Worm (Caenorhabditis elegans): ENCODE results near the gene srd-48.

srd-48 gene

DNA sequence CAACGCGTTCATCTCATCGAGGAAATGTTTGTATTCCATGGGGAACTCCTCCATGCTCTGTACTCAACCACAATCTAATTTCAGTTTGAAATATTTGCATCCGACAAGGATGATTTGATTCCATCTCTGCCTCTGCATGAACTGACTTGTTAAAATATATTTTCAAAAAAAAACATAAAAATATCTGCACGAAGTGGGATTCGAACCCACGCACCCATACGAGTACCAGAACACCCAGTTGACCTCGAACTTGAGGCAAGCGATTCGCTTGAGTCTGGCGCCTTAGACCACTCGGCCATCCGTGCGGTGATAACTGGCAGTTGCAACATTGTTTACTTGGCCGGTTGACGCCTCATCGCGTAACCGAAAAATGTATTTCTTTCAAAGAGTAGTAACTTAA is 11.9 kb downstream of the srd-48 start (continued):
- TF ChIP-seq Y75B8A.6 (GFP tag; IDR thresholded peaks at IDR 0.05), result 0 out of 2 replicates have a peak, but pooled peaks have one; percentile 50
- TF ChIP-seq ztf-7 (tag; optimal IDR thresholded peaks at IDR 0.05), result peak; percentile 28
- TF ChIP-seq hmg-1.1 (GFP tag; IDR thresholded peaks at IDR 0.05), result peak; percentile 78
- TF ChIP-seq lin-1 (GFP tag; IDR thresholded peaks at IDR 0.05), result no peak
- peak; percentile 31 for TF ChIP-seq unc-130 (GFP tag; optimal IDR thresholded peaks at IDR 0.05)

DNA sequence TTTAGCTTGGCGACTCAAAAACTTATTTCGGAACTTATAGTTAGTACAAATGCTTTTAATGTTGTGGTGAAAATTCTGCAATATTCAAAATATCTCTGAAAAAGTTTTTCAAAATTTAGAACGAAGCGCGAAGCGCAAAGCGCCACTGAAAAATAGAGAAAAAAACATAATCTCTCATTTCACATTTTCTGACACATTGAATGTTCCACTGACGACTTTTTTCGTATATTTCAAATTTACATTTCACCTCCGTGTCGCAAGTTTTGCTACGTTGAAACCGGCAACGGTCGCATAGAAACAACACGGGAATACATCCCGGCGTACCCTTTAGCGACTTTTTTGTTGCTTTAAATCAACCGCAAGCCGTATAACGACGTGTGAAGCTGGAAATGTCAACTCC is 12.4 kb downstream of the srd-48 start, which contains the start of gene F42F12.14:
Gene F42F12.14, plus strand, starts transcription at position 301 of the 400 bp plus-strand sequence.
- TF ChIP-seq unc-62 (GFP tag; optimal IDR thresholded peaks at IDR 0.05 in 1 of 2), result peak in 1 of 2 experiments; percentile 74
- TF ChIP-seq unc-62 (tag; optimal IDR thresholded peaks at IDR 0.05), result no peak
- no peak for TF ChIP-seq lir-3 (tag; optimal IDR thresholded peaks at IDR 0.05)

DNA sequence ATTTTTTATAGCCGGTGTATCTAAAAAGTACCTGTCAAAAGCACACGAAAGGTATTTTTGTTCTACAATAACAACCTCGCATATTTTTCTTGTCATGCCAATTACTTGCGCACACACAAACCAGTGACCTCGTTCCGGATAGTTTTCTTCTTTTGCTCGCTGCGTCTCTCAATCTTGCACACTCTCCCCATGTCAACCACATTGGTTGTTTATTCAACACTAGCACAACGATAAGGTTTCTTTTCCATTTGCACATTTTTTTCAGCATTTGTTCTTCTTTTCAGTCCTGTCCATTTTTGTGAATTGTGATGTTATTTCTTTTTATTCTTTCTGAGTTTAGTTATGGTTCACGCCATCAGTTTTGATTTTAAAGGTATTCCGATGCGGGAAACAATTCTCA is 14.3 kb downstream of the srd-48 start, which contains the start of gene F42F12.3:
Gene F42F12.3, plus strand, starts transcription at position 372 of the 400 bp plus-strand sequence.
- TF ChIP-seq nhr-48 (tag; optimal IDR thresholded peaks at IDR 0.05) (no peak), nhr-28 (tag; optimal IDR thresholded peaks at IDR 0.05) (peak; percentile 21), hlh-30 (tag; optimal IDR thresholded peaks at IDR 0.05; ENCODE audit: insufficient read depth) (peak; percentile 10), fos-1 (tag; optimal IDR thresholded peaks at IDR 0.05) (no peak), daf-16 (GFP tag; optimal IDR thresholded peaks at IDR 0.05) (no peak), daf-16 (tag; optimal IDR thresholded peaks at IDR 0.05) (peak; percentile 87), hlh-11 (tag; optimal IDR thresholded peaks at IDR 0.05) (peak; percentile 30), dmd-6 (GFP tag; IDR thresholded peaks at IDR 0.05) (peak; percentile 20; the same call in 1 of the 2 replicates)

ce11 chrX:12352872-12353271 is 17.0 kb downstream of the srd-48 start, which contains the start of gene F42F12.4:
TSS of gene F42F12.4 (minus strand) at chrX:12352947.
- no peak for TF ChIP-seq rbr-2 (tag; optimal IDR thresholded peaks at IDR 0.05)
- TF ChIP-seq hlh-11 (tag; optimal IDR thresholded peaks at IDR 0.05), result peak; percentile 0
- peak; percentile 26 for TF ChIP-seq dve-1 (tag; optimal IDR thresholded peaks at IDR 0.05; ENCODE audit: insufficient read depth)
- TF ChIP-seq F10B5.3 (tag; optimal IDR thresholded peaks at IDR 0.05), result no peak
- TF ChIP-seq nhr-28 (tag; optimal IDR thresholded peaks at IDR 0.05), result peak; percentile 51
- peak; percentile 7 for TF ChIP-seq ceh-28 (tag; optimal IDR thresholded peaks at IDR 0.05)
- TF ChIP-seq F49E8.2 (tag; optimal IDR thresholded peaks at IDR 0.05; ENCODE audit: borderline replicate concordance), result no peak
- TF ChIP-seq daf-16 (GFP tag; optimal IDR thresholded peaks at IDR 0.05), result no peak
- TF ChIP-seq daf-16 (tag; optimal IDR thresholded peaks at IDR 0.05), result peak; percentile 22
- TF ChIP-seq php-3 (GFP tag; IDR thresholded peaks at IDR 0.05), result peak; percentile 15; the same call in 1 of the 2 replicates
- peak in 1 of 2 experiments; percentile 12 for TF ChIP-seq unc-62 (GFP tag; optimal IDR thresholded peaks at IDR 0.05 in 1 of 2)
- TF ChIP-seq unc-62 (tag; optimal IDR thresholded peaks at IDR 0.05), result no peak
- TF ChIP-seq pqm-1 (tag; optimal IDR thresholded peaks at IDR 0.05), result peak; percentile 46

ce11 chrX:12356581-12356980 is 20.7 kb downstream of the srd-48 start, which contains the start of gene nspc-12:
TSS of gene nspc-12 (minus strand) at chrX:12356681.
- TF ChIP-seq nhr-48 (tag; optimal IDR thresholded peaks at IDR 0.05) (no peak), nhr-237 (tag; optimal IDR thresholded peaks at IDR 0.05) (no peak), dmd-9 (GFP tag; IDR thresholded peaks at IDR 0.05) (no peak), hmg-1.1 (GFP tag; IDR thresholded peaks at IDR 0.05) (no peak), mxl-3 (GFP tag; optimal IDR thresholded peaks at IDR 0.05) (no peak), dmd-6 (GFP tag; IDR thresholded peaks at IDR 0.05) (no peak), cey-2 (tag; optimal IDR thresholded peaks at IDR 0.05; ENCODE audit: borderline replicate concordance, insufficient read depth) (no peak), snpc-1.2 (GFP tag; IDR thresholded peaks at IDR 0.05) (no peak), set-16 (GFP tag; IDR thresholded peaks at IDR 0.05) (no peak), gei-8 (GFP tag; optimal IDR thresholded peaks at IDR 0.05) (no peak), lin-39 (tag; optimal IDR thresholded peaks at IDR 0.05) (no peak), nhr-11 (tag; optimal IDR thresholded peaks at IDR 0.05) (no peak), php-3 (GFP tag; IDR thresholded peaks at IDR 0.05) (no peak), spr-3 (GFP tag; optimal IDR thresholded peaks at IDR 0.05) (no peak)
